Worm (Caenorhabditis elegans) whole organism, midembryonic: ENCODE measurements around the gene C13A2.10.

ENCODE experiments used
- T22C8.4 ChIP-seq: fragments of 200-800 bp; sonication (Bioruptor generic); IDR thresholded peaks from 2 replicates; pipeline ENCODE4 v1.3.6; 2022; ENCODE audit warnings: missing genetic modification characterization, missing compliant biosample characterization
- cog-1 ChIP-seq: sonication (generic microtip); optimal IDR thresholded peaks from 2 replicates; lab custom pipeline; 2016; ENCODE audit warnings: missing genetic modification characterization, missing compliant biosample characterization
- flt-1 ChIP-seq: fragments of 200-800 bp; sonication (Bioruptor generic); IDR thresholded peaks from 2 replicates; pipeline ENCODE4 v1.3.6; 2022; ENCODE audit warnings: missing genetic modification characterization, missing compliant biosample characterization
- klf-2 ChIP-seq: fragments of 200-800 bp; sonication (Bioruptor generic); conservative IDR thresholded peaks from 2 replicates; pipeline ENCODE4 v1.3.6; 2022; ENCODE audit warnings: missing genetic modification reagents, missing genetic modification characterization, missing compliant biosample characterization
- med-1 ChIP-seq: sonication (generic microtip); optimal IDR thresholded peaks from 2 replicates; lab custom pipeline; 2017; ENCODE audit warnings: missing genetic modification characterization, mild to moderate bottlenecking, missing compliant biosample characterization, antibody characterized with exemption, missing genetic modification reagents; ENCODE audit not compliant: insufficient read depth
- ref-1 ChIP-seq: fragments of 200-800 bp; sonication (Bioruptor generic); conservative IDR thresholded peaks from 2 replicates; pipeline ENCODE4 v1.3.6; 2022; ENCODE audit warnings: missing genetic modification reagents, missing genetic modification characterization, missing compliant biosample characterization
- tab-1 ChIP-seq: fragments of 200-800 bp; sonication (Bioruptor generic); IDR thresholded peaks from 2 replicates; pipeline ENCODE4 v1.3.6; 2022; ENCODE audit warnings: missing genetic modification characterization, missing compliant biosample characterization
- ztf-23 ChIP-seq: fragments of 200-800 bp; sonication (Bioruptor generic); IDR thresholded peaks from 2 replicates; pipeline ENCODE4 v1.3.6; 2022; ENCODE audit warnings: missing genetic modification reagents, missing genetic modification characterization, missing compliant biosample characterization
- ztf-29 ChIP-seq: fragments of 200-800 bp; sonication (Bioruptor generic); IDR thresholded peaks from 2 replicates; pipeline ENCODE4 v1.3.6; 2022; ENCODE audit warnings: missing genetic modification reagents, missing genetic modification characterization, missing compliant biosample characterization

DNA sequence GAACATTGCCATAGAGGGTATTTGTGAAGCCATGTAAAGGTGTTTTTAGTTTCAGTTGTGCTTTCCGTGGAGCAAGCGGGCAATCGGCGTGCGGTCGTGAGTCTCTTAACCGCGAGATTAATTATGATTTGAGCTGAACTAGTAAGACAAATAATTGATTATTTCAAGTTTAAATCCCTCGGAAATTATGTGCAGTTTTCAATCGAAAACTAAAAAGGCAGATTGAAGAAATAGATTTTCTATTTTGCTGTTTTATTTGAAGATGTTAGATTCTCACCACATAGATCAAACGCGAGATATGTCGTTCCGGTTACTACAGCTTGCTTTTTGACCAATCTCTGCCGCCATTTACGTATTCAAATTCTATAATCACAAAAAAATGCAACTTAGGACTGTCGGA, 7.1 kb upstream of the C13A2.10 start, which contains the start of gene C13A2.3:
- TF ChIP-seq ztf-29, result no peak
- TF ChIP-seq med-1, result no peak
- no peak for TF ChIP-seq ref-1 (GFP tag; lab: Robert Waterston, UW)
- no peak for TF ChIP-seq flt-1 (GFP tag; lab: Robert Waterston, UW)
- TF ChIP-seq klf-2 (GFP tag; lab: Robert Waterston, UW), result no peak
- TF ChIP-seq ztf-23 (GFP tag; lab: Robert Waterston, UW), result no peak
- TF ChIP-seq tab-1, result no peak
- TF ChIP-seq cog-1 (tag; lab: Kevin White, UChicago), result no peak
- no peak for TF ChIP-seq T22C8.4 (GFP tag; lab: Robert Waterston, UW)
